Fruit fly (Drosophila melanogaster): ENCODE measurements around the gene Epg5.
A peak's percentile ranks its signal among the peaks of the same experiment; 100 is the strongest.

The Epg5 gene

DNA sequence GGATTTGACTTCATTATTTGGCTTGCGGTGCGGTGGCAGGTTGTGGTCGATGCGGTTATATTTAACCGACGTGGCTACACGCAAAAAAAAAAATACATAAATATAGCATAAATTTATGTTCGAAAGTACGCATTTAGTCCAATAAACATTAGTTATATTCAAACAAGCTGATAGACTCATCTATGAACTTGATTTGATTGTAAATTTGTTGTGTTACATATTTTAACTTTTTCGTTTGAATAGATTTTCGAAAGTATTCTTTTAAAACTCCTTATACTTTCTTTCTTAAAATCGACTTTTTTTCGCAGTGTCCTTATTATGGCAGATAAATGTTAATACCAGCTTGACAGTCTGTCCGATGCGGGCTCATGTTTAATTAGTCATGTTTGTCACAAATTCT, 31.9 kb upstream of the Epg5 start (continued):
- no peak for TF ChIP-seq cyc (GFP tag; optimal IDR thresholded peaks at IDR 0.05)
- no peak for TF ChIP-seq Sox15 (GFP tag; optimal IDR thresholded peaks at IDR 0.05)
- peak; percentile 28 for TF ChIP-seq CG4318 (GFP tag; optimal IDR thresholded peaks at IDR 0.05)
- no peak; the same call in 1 of the 2 replicates for TF ChIP-seq CG15336 (GFP tag; IDR thresholded peaks at IDR 0.05)
- peak; percentile 13 for TF ChIP-seq achi (GFP tag; optimal IDR thresholded peaks at IDR 0.05)
- peak; percentile 24 for TF ChIP-seq CG10669 (GFP tag; optimal IDR thresholded peaks at IDR 0.05)
- TF ChIP-seq CG3919 (GFP tag; optimal IDR thresholded peaks at IDR 0.05): peak; percentile 35
- TF ChIP-seq CG3032 (tag; optimal IDR thresholded peaks at IDR 0.05): peak; percentile 12
- TF ChIP-seq Hr4 (GFP tag; optimal IDR thresholded peaks at IDR 0.05): peak; percentile 28
- TF ChIP-seq CG31627 (GFP tag; optimal IDR thresholded peaks at IDR 0.05): no peak
- TF ChIP-seq fd59A (GFP tag; optimal IDR thresholded peaks at IDR 0.05): peak; percentile 17
- no peak for TF ChIP-seq vri (GFP tag; optimal IDR thresholded peaks at IDR 0.05)
- TF ChIP-seq Smox (GFP tag; optimal IDR thresholded peaks at IDR 0.05): no peak

DNA sequence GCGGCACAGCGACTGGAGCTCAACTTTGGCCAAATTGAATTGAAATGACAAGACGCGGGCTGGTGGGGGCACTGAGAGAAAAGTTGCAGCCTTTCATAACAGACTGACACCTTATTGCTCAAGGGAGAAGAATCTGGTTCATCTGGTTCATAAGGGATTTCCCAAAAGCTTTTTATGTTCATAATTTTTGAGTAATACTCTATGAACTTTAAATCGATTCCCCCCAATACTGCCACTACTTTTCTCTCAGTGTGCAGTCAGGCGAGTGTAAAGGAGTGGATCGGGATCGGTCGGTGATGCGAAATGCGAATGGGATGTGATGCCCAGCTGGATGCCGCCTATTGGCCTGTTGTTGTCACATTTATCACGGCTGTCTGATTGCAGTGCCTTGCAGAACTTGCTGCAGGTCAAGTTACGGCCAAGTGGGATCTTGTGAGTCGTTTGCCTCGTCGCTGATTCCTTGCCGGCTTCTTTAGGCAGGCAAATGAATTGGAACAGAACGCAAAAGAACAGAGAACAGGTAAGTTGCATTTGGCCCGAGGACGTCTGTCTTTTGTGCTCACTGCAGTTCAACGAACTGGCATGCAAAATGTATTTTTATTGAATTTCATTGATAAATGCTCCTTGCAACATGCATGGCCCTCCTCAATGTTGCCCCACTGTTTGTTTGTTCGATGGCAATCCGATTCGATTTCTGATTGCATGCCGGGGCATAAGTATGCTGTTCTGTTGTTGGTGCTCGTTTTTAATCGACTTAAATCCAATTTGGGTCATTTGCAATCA, 29.9 kb upstream of the Epg5 start:
- TF ChIP-seq CG3919 (GFP tag; optimal IDR thresholded peaks at IDR 0.05) (peak; percentile 92), CG6163 (GFP tag; IDR thresholded peaks at IDR 0.05) (peak; percentile 93), Sox15 (GFP tag; optimal IDR thresholded peaks at IDR 0.05) (peak; percentile 70), vri (GFP tag; optimal IDR thresholded peaks at IDR 0.05) (peak; percentile 85), CG11294 (GFP tag; IDR thresholded peaks at IDR 0.05) (peak; percentile 54; the same call in 1 of the 2 replicates), topi (GFP tag; optimal IDR thresholded peaks at IDR 0.05) (peak; percentile 87), dac (GFP tag; optimal IDR thresholded peaks at IDR 0.05) (peak; percentile 58), dsx (GFP tag; optimal IDR thresholded peaks at IDR 0.05; ENCODE audit: poor library complexity, severe bottlenecking) (peak; percentile 61), svp (GFP tag) (peak; percentile 93), fd85E (GFP tag; optimal IDR thresholded peaks at IDR 0.05) (no peak), Blimp-1 (GFP tag; optimal IDR thresholded peaks at IDR 0.05) (peak; percentile 69), CG3032 (tag; optimal IDR thresholded peaks at IDR 0.05) (peak; percentile 82), fkh (GFP tag; optimal IDR thresholded peaks at IDR 0.05) (no peak), lz (GFP tag; optimal IDR thresholded peaks at IDR 0.05) (peak; percentile 88), Met (GFP tag; optimal IDR thresholded peaks at IDR 0.05) (peak; percentile 93), spab (GFP tag; optimal IDR thresholded peaks at IDR 0.05) (peak; percentile 79), fd59A (GFP tag; optimal IDR thresholded peaks at IDR 0.05) (peak; percentile 83), Ets96B (tag; optimal IDR thresholded peaks at IDR 0.05) (peak; percentile 89), pdm3 (GFP tag; optimal IDR thresholded peaks at IDR 0.05) (peak; percentile 79), CG1621 (tag; optimal IDR thresholded peaks at IDR 0.05) (peak; percentile 76), achi (GFP tag; optimal IDR thresholded peaks at IDR 0.05) (peak; percentile 81), cyc (GFP tag; optimal IDR thresholded peaks at IDR 0.05) (peak; percentile 94), CG32006 (GFP tag; optimal IDR thresholded peaks at IDR 0.05) (peak; percentile 84), eg (GFP tag; IDR thresholded peaks at IDR 0.05) (peak; percentile 80), Eip78C (GFP tag) (peak; percentile 91), Lpt (GFP tag; optimal IDR thresholded peaks at IDR 0.05) (peak; percentile 78), CG10631 (GFP tag; optimal IDR thresholded peaks at IDR 0.05) (peak; percentile 89), Eip93F (GFP tag; optimal IDR thresholded peaks at IDR 0.05) (no peak), esn (GFP tag; optimal IDR thresholded peaks at IDR 0.05) (peak; percentile 91), CG16779 (tag; optimal IDR thresholded peaks at IDR 0.05) (peak; percentile 14), CG8319 (GFP tag; optimal IDR thresholded peaks at IDR 0.05) (peak; percentile 62), Gug (GFP tag; IDR thresholded peaks at IDR 0.05) (peak; percentile 80), CG7368 (GFP tag; optimal IDR thresholded peaks at IDR 0.05) (peak; percentile 71), CG8119 (GFP tag; IDR thresholded peaks at IDR 0.05) (peak; percentile 86), CG9139 (GFP tag; optimal IDR thresholded peaks at IDR 0.05) (peak; percentile 64), CG10669 (GFP tag; optimal IDR thresholded peaks at IDR 0.05) (peak; percentile 82), ss (GFP tag; optimal IDR thresholded peaks at IDR 0.05) (peak; percentile 59 to 76), Hr39 (GFP tag; optimal IDR thresholded peaks at IDR 0.05) (peak; percentile 89), net (GFP tag; optimal IDR thresholded peaks at IDR 0.05) (peak; percentile 76), Sox14 (GFP tag; optimal IDR thresholded peaks at IDR 0.05) (peak; percentile 86), Hr38 (GFP tag; optimal IDR thresholded peaks at IDR 0.05) (no peak), acj6 (GFP tag; optimal IDR thresholded peaks at IDR 0.05) (peak; percentile 89), Sox102F (GFP tag; optimal IDR thresholded peaks at IDR 0.05) (peak; percentile 86)
